Worm (Caenorhabditis elegans) whole organism, L2 larva: ENCODE data around the gene H06A10.1.

Source experiments
- R02D3.7 ChIP-seq: fragments of 150-350 bp; optimal IDR thresholded peaks from 2 replicates; lab custom pipeline; 2014; ENCODE audit warnings: missing biosample characterization, missing genetic modification characterization
- ZK546.5 ChIP-seq: sonication (generic microtip); optimal IDR thresholded peaks from 2 replicates; lab custom pipeline; 2017; ENCODE audit warnings: missing biosample characterization, missing genetic modification characterization
- alr-1 ChIP-seq: fragments of 150-350 bp; optimal IDR thresholded peaks from 2 replicates; lab custom pipeline; 2014; ENCODE audit warnings: missing biosample characterization, missing genetic modification characterization
- ceh-82 ChIP-seq: fragments of 150-350 bp; optimal IDR thresholded peaks from 2 replicates; lab custom pipeline; 2014; ENCODE audit warnings: missing biosample characterization, missing genetic modification characterization
- fos-1 ChIP-seq: fragments of 150-350 bp; optimal IDR thresholded peaks from 2 replicates; lab custom pipeline; 2014; ENCODE audit warnings: missing biosample characterization, missing genetic modification characterization
- lin-11 ChIP-seq: fragments of 150-350 bp; sonication (generic microtip); optimal IDR thresholded peaks from 2 replicates; lab custom pipeline; 2014; ENCODE audit warnings: missing biosample characterization, missing genetic modification characterization, inconsistent platforms, mixed read lengths
- lsy-2 ChIP-seq, 2 experiments: fragments of 150-350 bp in 1 of 2; sonication (generic microtip) in 1 of 2; optimal IDR thresholded peaks; 2 replicates each; lab custom pipeline; 2014 to 2017; ENCODE audit warnings: missing biosample characterization in 2 of 2, missing genetic modification characterization in 2 of 2
- mdl-1 ChIP-seq, 2 experiments: fragments of 150-350 bp in 1 of 2; sonication (generic microtip) in 1 of 2; optimal IDR thresholded peaks; 2 replicates each; lab custom pipeline; 2017; ENCODE audit warnings: missing biosample characterization in 2 of 2, missing genetic modification characterization in 2 of 2
- nhr-12 ChIP-seq: fragments of 150-350 bp; optimal IDR thresholded peaks from 2 replicates; lab custom pipeline; 2014; ENCODE audit warnings: missing biosample characterization, missing genetic modification characterization
- sem-4 ChIP-seq: fragments of 150-350 bp; optimal IDR thresholded peaks from 2 replicates; lab custom pipeline; 2014; ENCODE audit warnings: missing biosample characterization, missing genetic modification reagents, missing genetic modification characterization
- ztf-11 ChIP-seq: sonication (generic microtip); optimal IDR thresholded peaks from 2 replicates; lab custom pipeline; 2017; ENCODE audit warnings: missing biosample characterization, missing genetic modification characterization
- ztf-4 ChIP-seq: fragments of 150-350 bp; optimal IDR thresholded peaks from 2 replicates; lab custom pipeline; 2014; ENCODE audit warnings: missing biosample characterization, missing genetic modification characterization

ce11 chrX:13469907-13470647 is 37.3 kb upstream of the H06A10.1 start:
- peak; percentile 0 for TF ChIP-seq fos-1 (tag; lab: Kevin White, UChicago)
- TF ChIP-seq sem-4 (tag; lab: Kevin White, UChicago): no peak
- TF ChIP-seq nhr-12 (tag; lab: Kevin White, UChicago): no peak
- TF ChIP-seq ztf-4 (tag; lab: Kevin White, UChicago): no peak
- TF ChIP-seq R02D3.7: no peak
- no peak for TF ChIP-seq ceh-82 (tag; lab: Kevin White, UChicago)
- no peak for TF ChIP-seq mdl-1 (tag; optimal IDR thresholded peaks at IDR 0.05; lab: Kevin White, UChicago)
- TF ChIP-seq lin-11 (tag; lab: Kevin White, UChicago): no peak
- TF ChIP-seq ztf-11 (tag; lab: Kevin White, UChicago): no peak
- TF ChIP-seq alr-1 (tag; lab: Kevin White, UChicago): no peak
- no peak for TF ChIP-seq lsy-2 (tag; optimal IDR thresholded peaks at IDR 0.05; lab: Kevin White, UChicago)
- TF ChIP-seq ZK546.5: no peak
